Worm (Caenorhabditis elegans): ENCODE data around the gene F32D8.12.

Gene F32D8.12

DNA sequence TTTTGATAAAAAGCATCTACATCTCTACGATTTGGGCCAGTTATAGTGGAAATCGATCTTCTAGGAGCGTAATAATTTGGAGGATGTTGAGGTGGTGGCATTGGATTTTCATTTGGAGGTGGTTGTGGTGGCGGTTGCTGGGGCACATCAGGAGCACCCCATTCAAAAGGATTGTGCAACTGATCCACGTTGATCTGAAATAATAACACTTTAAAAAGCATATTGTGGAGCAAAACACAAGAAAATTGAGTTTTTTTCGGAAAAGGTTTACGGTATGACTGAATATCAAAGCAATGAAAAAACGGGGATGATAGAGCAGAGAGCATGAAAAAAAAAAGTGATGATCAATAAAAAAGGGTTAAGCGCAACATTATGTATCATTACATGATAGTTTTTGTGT, 25.2 kb downstream of the F32D8.12 start, which contains the start of gene saeg-1:
Gene saeg-1 (minus strand): TSS at position 101 of the 400 bp plus-strand sequence.
- TF ChIP-seq nhr-28 (tag; optimal IDR thresholded peaks at IDR 0.05) = no peak
- no peak for TF ChIP-seq ceh-44 (GFP tag; IDR thresholded peaks at IDR 0.05)
- TF ChIP-seq nhr-48 (tag; optimal IDR thresholded peaks at IDR 0.05) = no peak
- TF ChIP-seq Y5F2A.4 (GFP tag; optimal IDR thresholded peaks at IDR 0.05) = no peak
- TF ChIP-seq rbr-2 (tag; optimal IDR thresholded peaks at IDR 0.05) = no peak
- TF ChIP-seq skn-1 (tag; optimal IDR thresholded peaks at IDR 0.05) = no peak
- TF ChIP-seq mdl-1 (tag; optimal IDR thresholded peaks at IDR 0.05) = no peak
- no peak for TF ChIP-seq snpc-4 (tag; optimal IDR thresholded peaks at IDR 0.05)
- no peak for TF ChIP-seq fos-1 (tag; optimal IDR thresholded peaks at IDR 0.05)
- no peak for TF ChIP-seq nhr-11 (tag; optimal IDR thresholded peaks at IDR 0.05)
- TF ChIP-seq F37D6.2 (tag; optimal IDR thresholded peaks at IDR 0.05) = no peak
- no peak for TF ChIP-seq mes-2 (tag; optimal IDR thresholded peaks at IDR 0.05; ENCODE audit: poor library complexity, severe bottlenecking)
- TF ChIP-seq dmd-9 (GFP tag; IDR thresholded peaks at IDR 0.05) = no peak
- TF ChIP-seq ceh-62 (tag; optimal IDR thresholded peaks at IDR 0.05) = no peak
- no peak for TF ChIP-seq spr-1 (tag; optimal IDR thresholded peaks at IDR 0.05)

DNA sequence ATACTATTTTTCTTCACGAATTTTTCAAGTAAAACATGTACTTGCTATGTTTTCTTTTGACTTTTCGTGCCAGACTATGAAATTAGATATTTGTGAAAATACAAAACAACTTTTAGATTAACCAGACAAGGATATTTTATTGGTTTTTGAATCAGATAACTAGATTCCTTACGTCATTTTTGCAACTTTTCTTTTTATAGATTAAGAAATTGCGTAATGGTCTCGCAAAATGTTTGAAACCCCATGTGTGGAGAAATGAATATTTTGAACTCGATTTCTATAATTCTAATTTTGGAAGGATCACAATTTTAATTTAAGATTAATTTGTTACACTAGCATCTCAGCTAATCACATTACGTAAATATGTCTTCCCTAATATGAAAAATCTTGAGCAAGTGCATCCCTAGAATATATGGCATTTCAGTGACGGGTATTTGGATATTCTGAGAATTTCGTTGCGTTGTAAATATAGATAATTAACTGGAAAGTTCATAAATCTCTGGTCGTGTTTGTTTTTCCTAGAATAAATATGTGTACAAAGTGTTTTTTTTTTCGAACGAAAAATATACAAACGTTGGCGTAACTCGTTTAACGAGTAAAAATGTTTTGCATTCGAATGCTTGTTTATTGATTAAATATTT, 28.2 kb downstream of the F32D8.12 start:
- TF ChIP-seq nhr-25 (tag; optimal IDR thresholded peaks at IDR 0.05; ENCODE audit: borderline replicate concordance, insufficient read depth) (no peak), Y75B8A.6 (GFP tag; IDR thresholded peaks at IDR 0.05) (no peak), zag-1 (tag; optimal IDR thresholded peaks at IDR 0.05) (no peak), nhr-28 (tag; optimal IDR thresholded peaks at IDR 0.05) (no peak), pqm-1 (tag; optimal IDR thresholded peaks at IDR 0.05) (no peak), zfp-3 (GFP tag; conservative IDR thresholded peaks at IDR 0.05) (no peak), lin-15B (tag; optimal IDR thresholded peaks at IDR 0.05) (no peak), T20F7.1 (GFP tag; optimal IDR thresholded peaks at IDR 0.05) (no peak), php-3 (GFP tag; IDR thresholded peaks at IDR 0.05) (no peak), spr-3 (GFP tag; optimal IDR thresholded peaks at IDR 0.05) (no peak), snpc-4 (tag; optimal IDR thresholded peaks at IDR 0.05) (no peak), daf-19 (GFP tag; conservative IDR thresholded peaks at IDR 0.05) (no peak), madf-5 (GFP tag; IDR thresholded peaks at IDR 0.05) (no peak), nhr-48 (tag; optimal IDR thresholded peaks at IDR 0.05) (no peak), mes-2 (tag; optimal IDR thresholded peaks at IDR 0.05; ENCODE audit: poor library complexity, severe bottlenecking) (no peak), fkh-10 (GFP tag; optimal IDR thresholded peaks at IDR 0.05) (no peak), ceh-44 (GFP tag; IDR thresholded peaks at IDR 0.05) (no peak), egl-27 (tag; optimal IDR thresholded peaks at IDR 0.05) (no peak), tag-97 (GFP tag; IDR thresholded peaks at IDR 0.05) (no peak), aha-1 (tag) (no peak)

DNA sequence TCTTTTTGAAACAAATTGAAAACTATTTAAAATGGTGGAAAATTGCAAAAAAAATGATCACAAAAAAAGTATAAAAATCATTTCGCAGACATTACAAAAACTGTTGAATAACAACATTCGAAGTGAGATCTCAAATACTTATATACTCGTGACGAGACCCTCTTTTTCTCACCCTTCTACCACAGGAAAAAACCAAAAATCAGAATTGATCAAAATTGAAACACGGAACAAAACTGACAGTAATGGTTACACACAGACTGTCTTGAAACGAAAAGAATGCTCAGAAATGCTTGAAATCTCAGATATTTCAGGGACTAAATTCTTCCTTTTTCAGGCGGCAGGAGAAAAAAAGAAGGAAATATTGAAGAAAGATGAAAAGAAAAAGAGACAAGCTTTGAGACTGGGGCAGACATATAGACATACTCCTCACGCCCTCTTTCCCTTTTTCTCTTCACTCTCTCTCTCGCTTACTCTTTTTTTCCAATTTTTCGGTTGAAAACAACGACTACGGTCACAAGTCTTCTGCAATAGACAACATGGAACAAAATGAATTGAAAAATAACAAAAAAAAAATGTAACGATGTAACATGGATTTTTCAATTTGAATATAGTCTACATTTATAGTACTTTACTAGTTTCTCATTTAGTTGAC, 29.1 kb downstream of the F32D8.12 start:
- no peak for TF ChIP-seq mxl-3 (GFP tag; optimal IDR thresholded peaks at IDR 0.05)
- TF ChIP-seq lsy-2 (tag; optimal IDR thresholded peaks at IDR 0.05) = peak in 1 of 2 experiments; percentile 45
- TF ChIP-seq lin-15B (tag; optimal IDR thresholded peaks at IDR 0.05) = no peak
- peak; percentile 25 for TF ChIP-seq ama-1 (optimal IDR thresholded peaks at IDR 0.05)
- no peak for TF ChIP-seq daf-16 (GFP tag; optimal IDR thresholded peaks at IDR 0.05)
- peak; percentile 24 for TF ChIP-seq daf-16 (tag; optimal IDR thresholded peaks at IDR 0.05)
- TF ChIP-seq ztf-11 (tag; optimal IDR thresholded peaks at IDR 0.05) = no peak
- no peak for TF ChIP-seq T26A8.4 (GFP tag; IDR thresholded peaks at IDR 0.05)
- no peak for TF ChIP-seq unc-39 (tag; optimal IDR thresholded peaks at IDR 0.05)
- no peak for TF ChIP-seq sdz-12 (GFP tag; optimal IDR thresholded peaks at IDR 0.05)
- TF ChIP-seq daf-12 (tag; optimal IDR thresholded peaks at IDR 0.05) = no peak
- no peak for TF ChIP-seq lin-29 (GFP tag; IDR thresholded peaks at IDR 0.05)
- TF ChIP-seq mdl-1 (tag; optimal IDR thresholded peaks at IDR 0.05) = peak in 1 of 2 experiments; percentile 24
- TF ChIP-seq zfp-2 (tag; optimal IDR thresholded peaks at IDR 0.05) = no peak
- peak; percentile 52 for TF ChIP-seq rbr-2 (tag; optimal IDR thresholded peaks at IDR 0.05)
- TF ChIP-seq mdt-29 (GFP tag; IDR thresholded peaks at IDR 0.05) = no peak
- no peak for TF ChIP-seq nhr-42 (GFP tag; IDR thresholded peaks at IDR 0.05)
- no peak for TF ChIP-seq F49E8.2 (tag; optimal IDR thresholded peaks at IDR 0.05; ENCODE audit: borderline replicate concordance)
- TF ChIP-seq nhr-11 (tag; optimal IDR thresholded peaks at IDR 0.05) = peak; percentile 15
- no peak for TF ChIP-seq ceh-82 (tag; optimal IDR thresholded peaks at IDR 0.05)
- peak in 1 of 2 experiments; percentile 51 for TF ChIP-seq hif-1 (tag; optimal IDR thresholded peaks at IDR 0.05)
- no peak for TF ChIP-seq ztf-7 (tag; optimal IDR thresholded peaks at IDR 0.05)
